Fruit fly (Drosophila melanogaster) whole organism, embryonic: Measurements from ENCODE around the gene CG15353.

Experiments
- CG10209 ChIP-seq: fragments of 200-800 bp; sonication (Bioruptor generic); optimal IDR thresholded peaks from 3 replicates; lab custom pipeline; 2017; ENCODE audit warnings: missing biosample characterization, mild to moderate bottlenecking, missing genetic modification characterization, missing genetic modification reagents
- CG13123 ChIP-seq: fragments of 200-800 bp; sonication (Bioruptor generic); optimal IDR thresholded peaks from 2 replicates; lab custom pipeline; 2016; ENCODE audit warnings: missing biosample characterization, missing genetic modification characterization
- CG13287 ChIP-seq: fragments of 200-800 bp; sonication (Bioruptor generic); IDR thresholded peaks from 2 replicates; pipeline ENCODE4 v1.3.6; 2022; ENCODE audit warnings: missing biosample characterization, missing genetic modification characterization; ENCODE audit not compliant: partially characterized antibody
- CG13296 ChIP-seq: fragments of 200-800 bp; sonication (Bioruptor generic); optimal IDR thresholded peaks from 3 replicates; lab custom pipeline; 2018; ENCODE audit warnings: missing biosample characterization, mild to moderate bottlenecking, missing genetic modification characterization
- CG14014 ChIP-seq: fragments of 200-800 bp; sonication (Bioruptor generic); IDR thresholded peaks from 2 replicates; pipeline ENCODE4 v1.3.6; 2022; ENCODE audit warnings: missing biosample characterization, missing genetic modification characterization
- CG16863 ChIP-seq: fragments of 200-800 bp; sonication (Bioruptor generic); optimal IDR thresholded peaks from 3 replicates; lab custom pipeline; 2016; ENCODE audit warnings: missing biosample characterization, missing genetic modification characterization
- CG17829 ChIP-seq: fragments of 200-800 bp; optimal IDR thresholded peaks from 2 replicates; lab custom pipeline; 2019; ENCODE audit warnings: missing biosample characterization, mild to moderate bottlenecking, missing genetic modification characterization, moderate library complexity
- CG1792 ChIP-seq: fragments of 200-800 bp; sonication (Bioruptor generic); optimal IDR thresholded peaks from 2 replicates; lab custom pipeline; 2016; ENCODE audit warnings: missing biosample characterization, missing genetic modification characterization
- CG3163 ChIP-seq: fragments of 200-800 bp; sonication (Bioruptor generic); optimal IDR thresholded peaks from 3 replicates; lab custom pipeline; 2016; ENCODE audit warnings: missing biosample characterization, missing genetic modification characterization
- CG32767 ChIP-seq: fragments of 200-800 bp; sonication (Bioruptor generic); IDR thresholded peaks from 2 replicates; pipeline ENCODE4 v1.3.6; 2022; ENCODE audit warnings: missing biosample characterization, missing genetic modification characterization
- CG3407 ChIP-seq: fragments of 200-800 bp; sonication (Bioruptor generic); optimal IDR thresholded peaks from 2 replicates; lab custom pipeline; 2018; ENCODE audit warnings: missing biosample characterization, mild to moderate bottlenecking, missing genetic modification characterization
- CG4424 ChIP-seq: fragments of 200-800 bp; sonication (Bioruptor generic); optimal IDR thresholded peaks from 3 replicates; lab custom pipeline; 2016; ENCODE audit warnings: missing biosample characterization, missing genetic modification characterization
- CG4707 ChIP-seq: fragments of 200-800 bp; sonication (Bioruptor generic); optimal IDR thresholded peaks from 2 replicates; lab custom pipeline; 2018; ENCODE audit warnings: missing biosample characterization, mild to moderate bottlenecking, missing genetic modification characterization, moderate library complexity
- CG6254 ChIP-seq: fragments of 200-800 bp; sonication (Bioruptor generic); optimal IDR thresholded peaks from 3 replicates; lab custom pipeline; 2017; ENCODE audit warnings: mild to moderate bottlenecking, missing biosample characterization, missing genetic modification reagents, missing genetic modification characterization
- CG6683 ChIP-seq: fragments of 200-800 bp; sonication (Bioruptor generic); optimal IDR thresholded peaks from 2 replicates; lab custom pipeline; 2017; ENCODE audit warnings: missing biosample characterization, mild to moderate bottlenecking, missing genetic modification characterization, missing genetic modification reagents
- CG7963 ChIP-seq: fragments of 200-800 bp; sonication (Bioruptor generic); IDR thresholded peaks from 3 replicates; pipeline ENCODE4 v1.3.6; 2022; ENCODE audit warnings: missing biosample characterization, missing genetic modification characterization; ENCODE audit not compliant: partially characterized antibody
- CG8359 ChIP-seq: fragments of 200-800 bp; sonication (Bioruptor generic); optimal IDR thresholded peaks from 2 replicates; lab custom pipeline; 2017; ENCODE audit warnings: missing biosample characterization, mild to moderate bottlenecking, missing genetic modification characterization, borderline replicate concordance
- CG8765 ChIP-seq: fragments of 200-800 bp; sonication (Bioruptor generic); IDR thresholded peaks from 2 replicates; pipeline ENCODE4 v1.3.6; 2022; ENCODE audit warnings: missing biosample characterization, missing genetic modification characterization
- CG9797 ChIP-seq: fragments of 200-800 bp; sonication (Bioruptor generic); optimal IDR thresholded peaks from 3 replicates; lab custom pipeline; 2018; ENCODE audit warnings: missing biosample characterization, mild to moderate bottlenecking, missing genetic modification characterization
- CHES-1-like ChIP-seq: fragments of 200-800 bp; sonication (Bioruptor generic); optimal IDR thresholded peaks from 2 replicates; lab custom pipeline; 2016; ENCODE audit warnings: missing biosample characterization, missing genetic modification characterization
- Camta ChIP-seq: fragments of 200-800 bp; sonication (Bioruptor generic); optimal IDR thresholded peaks from 2 replicates; lab custom pipeline; 2016; ENCODE audit warnings: missing biosample characterization, missing genetic modification characterization
- D ChIP-seq, 2 experiments: fragments of 200-800 bp in 1 of 2; fragments of >200 bp in 1 of 2; sonication (Bioruptor generic) in 1 of 2; optimal IDR thresholded peaks; 2 replicates in 1 of 2; 3 replicates in 1 of 2; lab custom pipeline; 2017; ENCODE audit warnings: mild to moderate bottlenecking in 1 of 2, missing biosample characterization in 1 of 2, missing genetic modification characterization in 1 of 2, missing genetic modification reagents in 1 of 2
- Hr51 ChIP-seq, 2 experiments: fragments of 200-800 bp; sonication (Bioruptor generic); optimal IDR thresholded peaks; 2 replicates in 1 of 2; 3 replicates in 1 of 2; lab custom pipeline; 2016 to 2018; ENCODE audit warnings: missing biosample characterization in 2 of 2, missing genetic modification characterization in 2 of 2, mild to moderate bottlenecking in 1 of 2, moderate library complexity in 1 of 2
- MESR4 ChIP-seq: fragments of 200-800 bp; sonication (Bioruptor generic); optimal IDR thresholded peaks from 2 replicates; lab custom pipeline; 2018; ENCODE audit warnings: missing biosample characterization, mild to moderate bottlenecking, missing genetic modification characterization, moderate library complexity
- Max ChIP-seq: fragments of 200-800 bp; sonication (Bioruptor generic); optimal IDR thresholded peaks from 2 replicates; lab custom pipeline; 2016; ENCODE audit warnings: missing biosample characterization, mild to moderate bottlenecking, missing genetic modification characterization
- NC2β ChIP-seq: fragments of 200-800 bp; sonication (Bioruptor generic); optimal IDR thresholded peaks from 2 replicates; lab custom pipeline; 2016; ENCODE audit warnings: missing biosample characterization, missing genetic modification characterization
- Nf-YC ChIP-seq: fragments of 200-800 bp; optimal IDR thresholded peaks from 3 replicates; lab custom pipeline; 2019; ENCODE audit warnings: missing biosample characterization, mild to moderate bottlenecking, missing genetic modification characterization, moderate library complexity
- Sox102F ChIP-seq: fragments of 200-800 bp; sonication (Bioruptor generic); optimal IDR thresholded peaks from 2 replicates; lab custom pipeline; 2018; ENCODE audit warnings: missing biosample characterization, mild to moderate bottlenecking, missing genetic modification characterization, moderate library complexity
- ac ChIP-seq: fragments of 200-800 bp; sonication (Bioruptor generic); optimal IDR thresholded peaks from 3 replicates; lab custom pipeline; 2017; ENCODE audit warnings: missing biosample characterization, mild to moderate bottlenecking, missing genetic modification characterization
- aop ChIP-seq: fragments of 200-800 bp; sonication (Bioruptor generic); IDR thresholded peaks from 2 replicates; pipeline ENCODE4 v1.3.6; 2022; ENCODE audit warnings: missing biosample characterization, missing genetic modification characterization
- croc ChIP-seq: fragments of 200-800 bp; sonication (Bioruptor generic); conservative IDR thresholded peaks from 3 replicates; pipeline ENCODE4 v1.3.6; 2022; ENCODE audit warnings: missing biosample characterization, missing genetic modification characterization
- dpn ChIP-seq, 2 experiments: fragments of 200-800 bp; sonication (Bioruptor generic); optimal IDR thresholded peaks; 3 replicates each; lab custom pipeline; 2016; ENCODE audit warnings: missing biosample characterization in 2 of 2, missing genetic modification characterization in 2 of 2
- ems ChIP-seq: fragments of 200-800 bp; sonication (Bioruptor generic); optimal IDR thresholded peaks from 3 replicates; lab custom pipeline; 2016; ENCODE audit warnings: missing biosample characterization, missing genetic modification characterization
- gcm ChIP-seq: fragments of 200-800 bp; sonication (Bioruptor generic); optimal IDR thresholded peaks from 2 replicates; lab custom pipeline; 2019; ENCODE audit warnings: missing biosample characterization, mild to moderate bottlenecking, missing genetic modification characterization, moderate library complexity
- gro ChIP-seq: fragments of 200-800 bp; sonication (Bioruptor generic); optimal IDR thresholded peaks from 2 replicates; lab custom pipeline; 2016; ENCODE audit warnings: missing biosample characterization, missing genetic modification characterization
- h ChIP-seq: fragments of >200 bp; optimal IDR thresholded peaks from 2 replicates; lab custom pipeline; 2017
- hkb ChIP-seq, 2 experiments: fragments of 200-800 bp in 1 of 2; fragments of >200 bp in 1 of 2; sonication (Bioruptor generic) in 1 of 2; IDR thresholded peaks in 1 of 2; optimal IDR thresholded peaks in 1 of 2; 2 replicates each; pipeline versions ENCODE4 v1.3.6 to Lab custom; 2017 to 2022; ENCODE audit warnings: missing biosample characterization in 1 of 2, missing genetic modification characterization in 1 of 2
- lola ChIP-seq, 3 experiments: fragments of >200 bp in 2 of 3; fragments of 200-800 bp in 1 of 3; sonication (Bioruptor generic) in 1 of 3; optimal IDR thresholded peaks; 2 replicates each; lab custom pipeline; 2017 to 2019; ENCODE audit warnings: missing biosample characterization in 3 of 3, missing genetic modification characterization in 3 of 3, mild to moderate bottlenecking in 1 of 3, moderate library complexity in 1 of 3
- nerfin-2 ChIP-seq: fragments of 200-800 bp; sonication (Bioruptor generic); IDR thresholded peaks from 2 replicates; pipeline ENCODE4 v1.3.6; 2022; ENCODE audit warnings: missing biosample characterization, missing genetic modification characterization; ENCODE audit not compliant: partially characterized antibody
- org-1 ChIP-seq: fragments of 200-800 bp; sonication (Bioruptor generic); optimal IDR thresholded peaks from 2 replicates; lab custom pipeline; 2017; ENCODE audit warnings: missing biosample characterization, missing genetic modification characterization
- pb ChIP-seq: fragments of 200-800 bp; sonication (Bioruptor generic); optimal IDR thresholded peaks from 3 replicates; lab custom pipeline; 2016; ENCODE audit warnings: missing biosample characterization, missing genetic modification characterization
- psq ChIP-seq: fragments of 200-800 bp; sonication (Bioruptor generic); optimal IDR thresholded peaks from 2 replicates; lab custom pipeline; 2017; ENCODE audit warnings: missing biosample characterization, missing genetic modification characterization
- sens ChIP-seq: fragments of 200-800 bp; sonication (Bioruptor generic); peaks from one replicate; lab custom pipeline; 2016; ENCODE audit warnings: missing biosample characterization, missing genetic modification characterization
- ssp ChIP-seq: fragments of 200-800 bp; sonication (Bioruptor generic); IDR thresholded peaks from 2 replicates; pipeline ENCODE4 v1.3.6; 2022; ENCODE audit warnings: missing biosample characterization, missing genetic modification characterization
- tin ChIP-seq: fragments of 200-800 bp; sonication (Bioruptor generic); optimal IDR thresholded peaks from 3 replicates; lab custom pipeline; 2016; ENCODE audit warnings: missing biosample characterization, missing genetic modification characterization
- tio ChIP-seq: fragments of 200-800 bp; sonication (Bioruptor generic); optimal IDR thresholded peaks from 2 replicates; lab custom pipeline; 2017; ENCODE audit warnings: missing biosample characterization, missing genetic modification characterization, inconsistent platforms
- unpg ChIP-seq: fragments of 200-800 bp; sonication (Bioruptor generic); optimal IDR thresholded peaks from 3 replicates; lab custom pipeline; 2018; ENCODE audit warnings: missing biosample characterization, mild to moderate bottlenecking, missing genetic modification characterization, moderate library complexity

The CG15353 gene

DNA sequence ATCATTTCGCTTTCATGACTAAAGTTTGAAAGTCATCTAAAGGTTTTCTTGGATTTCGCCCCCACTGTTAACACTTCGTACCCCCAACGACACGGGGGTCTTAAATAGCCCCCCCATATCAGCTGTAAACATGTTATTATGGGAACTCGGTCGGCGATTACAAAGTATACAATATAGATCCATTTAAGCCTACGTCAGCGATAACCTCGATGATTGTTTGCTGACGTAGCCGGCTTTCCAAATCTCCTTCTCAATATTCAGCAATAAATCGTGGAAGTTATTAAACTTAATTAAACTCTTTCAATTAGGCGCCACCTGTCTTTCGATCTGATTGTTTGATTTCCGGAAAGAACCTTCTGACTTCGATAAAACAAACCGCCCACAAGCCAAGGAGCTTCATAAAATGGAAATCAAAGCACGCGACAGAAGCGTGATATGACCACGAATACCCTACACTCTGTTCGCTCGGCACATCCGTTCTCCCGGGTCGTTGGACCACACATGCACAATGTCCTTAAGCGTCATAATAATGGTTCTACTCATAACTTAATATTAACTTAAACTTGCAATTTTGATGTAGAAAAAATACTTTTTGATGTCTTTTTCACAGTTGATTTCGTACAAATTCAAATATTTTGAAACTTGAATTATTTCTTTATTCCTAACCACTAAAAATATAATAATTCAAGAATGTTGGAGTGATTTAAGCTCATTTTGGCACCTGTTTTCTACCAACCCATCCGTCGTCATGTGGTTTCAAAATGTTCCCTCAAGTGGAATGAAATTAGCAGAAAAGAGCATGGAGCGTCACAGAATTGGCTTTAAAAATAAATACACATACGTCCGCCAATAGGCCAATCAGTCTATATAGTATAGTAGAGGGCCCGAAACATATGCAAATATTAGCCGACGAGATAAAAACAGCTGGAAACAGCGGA lies 20.4 kb downstream of the CG15353 start (continued):
- TF ChIP-seq CG16863 (peak; percentile 16), tio (no peak), gcm (GFP tag; lab: Kevin White, UChicago) (no peak), CG13123 (peak; percentile 2), Sox102F (peak; percentile 55), CG14014 (GFP tag; lab: Robert Waterston, UW) (peak; percentile 61), CG8359 (no peak), unpg (GFP tag; lab: Kevin White, UChicago) (peak; percentile 48), ems (peak; percentile 41), psq (GFP tag; lab: Kevin White, UChicago) (no peak), CG8765 (GFP tag; lab: Robert Waterston, UW) (no peak), MESR4 (no peak), Camta (GFP tag; lab: Kevin White, UChicago) (peak; percentile 2), CHES-1-like (GFP tag; lab: Kevin White, UChicago) (no peak), aop (GFP tag; lab: Robert Waterston, UW) (no peak), CG13287 (GFP tag; lab: Robert Waterston, UW) (no peak), h (lab: Kevin White, UChicago) (no peak), CG3163 (GFP tag; lab: Kevin White, UChicago) (no peak), ac (GFP tag; lab: Kevin White, UChicago) (no peak), Nf-YC (tag; lab: Kevin White, UChicago) (peak; percentile 27), CG9797 (GFP tag; lab: Kevin White, UChicago) (no peak), ssp (GFP tag; lab: Robert Waterston, UW) (no peak), CG6254 (GFP tag; lab: Kevin White, UChicago) (no peak), hkb (optimal IDR thresholded peaks at IDR 0.05; lab: Kevin White, UChicago) (no peak), hkb (GFP tag; IDR thresholded peaks at IDR 0.05; lab: Robert Waterston, UW) (peak; percentile 70), gro (GFP tag; lab: Kevin White, UChicago) (peak; percentile 62), sens (GFP tag; lab: Kevin White, UChicago) (peak; percentile 54), nerfin-2 (no peak), Hr51 (GFP tag; optimal IDR thresholded peaks at IDR 0.05; lab: Kevin White, UChicago) (peak in 1 of 2 experiments; percentile 67), lola (GFP tag; optimal IDR thresholded peaks at IDR 0.05; lab: Kevin White, UChicago) (no peak), tin (peak; percentile 54), CG13296 (GFP tag; lab: Kevin White, UChicago) (peak; percentile 16), pb (GFP tag; lab: Kevin White, UChicago) (peak; percentile 36), CG32767 (GFP tag; lab: Robert Waterston, UW) (no peak), CG1792 (peak; percentile 21), D (optimal IDR thresholded peaks at IDR 0.05; lab: Kevin White, UChicago) (no peak), D (GFP tag; optimal IDR thresholded peaks at IDR 0.05; lab: Kevin White, UChicago) (no peak), CG17829 (tag; lab: Kevin White, UChicago) (no peak), CG7963 (GFP tag; lab: Robert Waterston, UW) (no peak), CG6683 (GFP tag; lab: Kevin White, UChicago) (no peak), Max (GFP tag; lab: Kevin White, UChicago) (no peak), CG4707 (GFP tag; lab: Kevin White, UChicago) (no peak), CG10209 (GFP tag; lab: Kevin White, UChicago) (peak; percentile 38), CG4424 (GFP tag; lab: Kevin White, UChicago) (peak; percentile 1), CG3407 (GFP tag; lab: Kevin White, UChicago) (no peak), NC2β (GFP tag; lab: Kevin White, UChicago) (no peak), croc (GFP tag; lab: Robert Waterston, UW) (no peak), org-1 (GFP tag; lab: Kevin White, UChicago) (no peak), dpn (GFP tag; optimal IDR thresholded peaks at IDR 0.05; lab: Kevin White, UChicago) (peak; percentile 26 to 61)
